Worm (Caenorhabditis elegans) whole organism, young adult: ENCODE data around the gene flr-4.

Source experiments
- D2030.7 ChIP-seq: fragments of 200-800 bp; sonication (Bioruptor generic); IDR thresholded peaks from 2 replicates; pipeline ENCODE4 v1.3.6; 2022; ENCODE audit warnings: missing genetic modification reagents, missing genetic modification characterization, missing compliant biosample characterization
- F22D6.2 ChIP-seq: sonication (generic microtip); optimal IDR thresholded peaks from 2 replicates; lab custom pipeline; 2016; ENCODE audit warnings: mild to moderate bottlenecking, missing genetic modification characterization, missing compliant biosample characterization
- T07F8.4 ChIP-seq: sonication (generic microtip); optimal IDR thresholded peaks from 2 replicates; lab custom pipeline; 2016; ENCODE audit warnings: mild to moderate bottlenecking, missing genetic modification characterization, moderate library complexity, missing compliant biosample characterization
- ama-1 ChIP-seq, 3 experiments: fragments of 150-350 bp in 1 of 3; sonication (generic microtip) in 2 of 3; optimal IDR thresholded peaks; 2 replicates each; lab custom pipeline; 2014 to 2018; ENCODE audit warnings: missing biosample characterization in 2 of 3, missing genetic modification characterization in 2 of 3, missing genetic modification reagents in 2 of 3
- aptf-3 ChIP-seq: fragments of 200-800 bp; sonication (Bioruptor generic); IDR thresholded peaks from 2 replicates; pipeline ENCODE4 v1.3.6; 2022; ENCODE audit warnings: missing genetic modification characterization, missing compliant biosample characterization
- egrh-3 ChIP-seq: fragments of 200-800 bp; sonication (Bioruptor generic); IDR thresholded peaks from 2 replicates; pipeline ENCODE4 v1.3.6; 2022; ENCODE audit warnings: missing genetic modification reagents, missing genetic modification characterization, missing compliant biosample characterization
- pbrm-1 ChIP-seq: fragments of 200-800 bp; sonication (Bioruptor generic); IDR thresholded peaks from 2 replicates; pipeline ENCODE4 v1.3.6; 2022; ENCODE audit warnings: missing genetic modification reagents, missing genetic modification characterization, missing compliant biosample characterization
- repo-1 ChIP-seq: sonication (generic microtip); optimal IDR thresholded peaks from 2 replicates; lab custom pipeline; 2017; ENCODE audit warnings: mild to moderate bottlenecking, missing genetic modification characterization, missing compliant biosample characterization

DNA sequence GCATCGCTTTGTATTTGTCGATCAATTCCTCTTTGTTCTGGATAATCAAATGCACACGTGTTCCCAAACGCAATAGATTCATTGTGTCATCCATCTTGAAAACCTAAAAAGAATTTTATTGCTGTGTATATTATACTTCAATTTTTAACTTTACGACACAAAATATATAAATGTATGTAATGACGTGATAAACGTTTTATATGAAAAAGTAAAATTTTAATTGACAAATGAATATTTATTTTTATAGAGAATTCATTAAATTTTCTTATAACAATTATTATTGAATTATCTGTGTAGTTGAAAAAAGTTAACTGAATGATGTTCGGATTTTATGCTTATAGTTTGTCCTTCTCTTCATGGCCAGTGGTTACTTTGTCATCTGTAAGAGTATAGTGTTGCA, 33.3 kb upstream of the flr-4 start, which contains the start of gene H03G16.7:
- TF ChIP-seq egrh-3 (GFP tag; lab: Robert Waterston, UW) (no peak), aptf-3 (GFP tag; lab: Robert Waterston, UW) (no peak), T07F8.4 (tag; lab: Kevin White, UChicago) (no peak), ama-1 (optimal IDR thresholded peaks at IDR 0.05; lab: Kevin White, UChicago) (no peak), ama-1 (GFP tag; optimal IDR thresholded peaks at IDR 0.05; lab: Kevin White, UChicago) (no peak), pbrm-1 (GFP tag; lab: Robert Waterston, UW) (no peak), D2030.7 (GFP tag; lab: Robert Waterston, UW) (no peak), F22D6.2 (tag; lab: Kevin White, UChicago) (no peak), repo-1 (tag; lab: Kevin White, UChicago) (no peak)
